Worm (Caenorhabditis elegans): ENCODE data around the gene mxl-3.
A peak's percentile ranks its signal among the peaks of the same experiment; 100 is the strongest.

The mxl-3 gene

ce11 chrX:13325039-13325438 lies 25.6 kb downstream of the mxl-3 start:
- TF ChIP-seq pha-4 (tag; optimal IDR thresholded peaks at IDR 0.05) (no peak), nhr-28 (tag; optimal IDR thresholded peaks at IDR 0.05) (no peak), lin-15B (tag; optimal IDR thresholded peaks at IDR 0.05) (no peak), zag-1 (tag; optimal IDR thresholded peaks at IDR 0.05) (no peak), nhr-11 (tag; optimal IDR thresholded peaks at IDR 0.05) (no peak), nhr-77 (tag; optimal IDR thresholded peaks at IDR 0.05) (no peak), nhr-76 (tag; optimal IDR thresholded peaks at IDR 0.05) (no peak), tbx-2 (tag; optimal IDR thresholded peaks at IDR 0.05) (no peak), egl-5 (tag; optimal IDR thresholded peaks at IDR 0.05) (no peak), ceh-28 (tag; optimal IDR thresholded peaks at IDR 0.05) (no peak), nhr-43 (tag; optimal IDR thresholded peaks at IDR 0.05; ENCODE audit: poor library complexity, severe bottlenecking) (peak; percentile 69), skn-1 (tag; optimal IDR thresholded peaks at IDR 0.05) (no peak), ceh-16 (tag; optimal IDR thresholded peaks at IDR 0.05) (no peak), nfya-1 (tag; optimal IDR thresholded peaks at IDR 0.05; ENCODE audit: insufficient read depth) (peak; percentile 20), ama-1 (optimal IDR thresholded peaks at IDR 0.05) (peak; percentile 9), daf-12 (tag; optimal IDR thresholded peaks at IDR 0.05) (no peak), ZK546.5 (tag; optimal IDR thresholded peaks at IDR 0.05) (no peak), mml-1 (tag; optimal IDR thresholded peaks at IDR 0.05) (no peak), nhr-25 (tag; optimal IDR thresholded peaks at IDR 0.05) (peak; percentile 77), unc-62 (GFP tag; optimal IDR thresholded peaks at IDR 0.05) (peak; percentile 8), aly-2 (tag; optimal IDR thresholded peaks at IDR 0.05) (no peak), elt-3 (tag; optimal IDR thresholded peaks at IDR 0.05) (peak in 1 of 3 experiments; percentile 63), nhr-23 (tag; optimal IDR thresholded peaks at IDR 0.05) (peak; percentile 57), nhr-12 (tag; optimal IDR thresholded peaks at IDR 0.05) (no peak), lin-39 (tag; optimal IDR thresholded peaks at IDR 0.05) (no peak), fos-1 (tag; optimal IDR thresholded peaks at IDR 0.05) (peak; percentile 19), lsy-12 (tag; optimal IDR thresholded peaks at IDR 0.05) (peak; percentile 52), snpc-4 (tag; optimal IDR thresholded peaks at IDR 0.05) (no peak), unc-39 (tag; optimal IDR thresholded peaks at IDR 0.05) (no peak), ceh-9 (tag; optimal IDR thresholded peaks at IDR 0.05) (no peak), jun-1 (tag; optimal IDR thresholded peaks at IDR 0.05) (peak; percentile 11)

DNA sequence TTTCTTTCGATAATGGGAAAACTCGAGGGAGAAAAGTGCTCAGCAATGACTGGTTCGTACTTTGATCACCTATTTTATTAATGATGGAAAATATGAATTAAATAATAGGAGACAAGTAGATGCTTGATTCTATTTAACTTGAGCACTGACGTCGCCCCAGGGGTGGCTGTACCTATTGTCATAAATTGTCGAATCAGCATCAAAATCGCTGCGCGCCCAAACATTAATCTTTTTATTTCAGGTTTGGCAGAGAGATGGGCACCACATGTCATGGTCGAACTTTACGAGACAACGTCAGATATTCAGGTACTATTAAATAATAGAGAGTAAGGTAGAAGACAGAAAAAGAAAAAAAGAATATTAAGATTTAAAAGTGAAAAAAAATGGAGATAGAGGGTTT lies 26.3 kb downstream of the mxl-3 start:
- no peak for TF ChIP-seq mdl-1 (tag; optimal IDR thresholded peaks at IDR 0.05)
- TF ChIP-seq nhr-25 (tag; optimal IDR thresholded peaks at IDR 0.05) = peak; percentile 19

DNA sequence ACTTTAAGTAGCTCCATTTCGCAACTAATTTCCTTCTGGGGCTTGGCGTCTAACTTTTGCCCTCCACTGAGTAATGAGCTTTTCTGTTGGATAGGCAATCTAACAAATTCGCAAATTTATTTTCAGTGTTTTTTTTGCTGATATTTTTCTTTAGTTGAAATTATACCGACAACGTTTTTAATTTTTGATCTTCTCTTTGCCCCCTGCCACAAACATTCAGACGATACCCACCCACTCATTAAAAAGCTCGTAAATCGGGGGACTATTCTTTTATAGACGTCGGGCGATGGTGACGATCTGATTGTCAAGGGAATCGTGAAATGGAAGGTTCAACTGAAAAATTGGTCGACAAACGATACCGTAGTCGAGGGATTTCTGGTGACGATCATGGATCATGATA lies 26.9 kb downstream of the mxl-3 start:
- TF ChIP-seq nhr-25 (tag; optimal IDR thresholded peaks at IDR 0.05) (no peak), nhr-67 (tag; optimal IDR thresholded peaks at IDR 0.05) (no peak), lsy-12 (tag; optimal IDR thresholded peaks at IDR 0.05) (no peak), nhr-11 (tag; optimal IDR thresholded peaks at IDR 0.05) (no peak)

DNA sequence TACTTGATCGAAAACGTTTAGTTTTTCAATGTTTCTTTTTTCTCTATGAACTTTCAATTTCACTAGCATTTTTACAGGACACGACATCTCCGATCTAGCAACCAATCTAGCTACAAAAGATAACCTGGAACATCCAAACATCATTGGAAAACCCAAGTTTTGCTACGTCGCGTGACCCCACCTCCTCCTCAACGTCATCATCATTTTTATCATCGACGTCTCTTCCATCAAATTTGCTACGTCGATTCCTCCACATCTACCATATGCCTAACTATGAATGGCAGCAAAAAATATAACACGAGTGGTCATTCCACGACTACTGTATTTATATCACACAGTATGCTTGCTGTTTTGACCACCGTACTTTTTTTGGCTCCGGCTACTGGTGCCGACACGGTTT lies 27.7 kb downstream of the mxl-3 start, which contains the start of gene F46G10.2:
TSS of gene F46G10.2 (plus strand) at position 78 of the 400 bp plus-strand sequence.
- TF ChIP-seq ceh-28 (tag; optimal IDR thresholded peaks at IDR 0.05) = no peak
- TF ChIP-seq nfya-1 (tag; optimal IDR thresholded peaks at IDR 0.05; ENCODE audit: insufficient read depth) = no peak
- TF ChIP-seq ama-1 (optimal IDR thresholded peaks at IDR 0.05) = peak; percentile 58
- peak; percentile 19 for TF ChIP-seq nhr-23 (tag; optimal IDR thresholded peaks at IDR 0.05)

- TF ChIP-seq jun-1 (tag; optimal IDR thresholded peaks at IDR 0.05) (peak; percentile 45), nhr-43 (tag; optimal IDR thresholded peaks at IDR 0.05; ENCODE audit: poor library complexity, severe bottlenecking) (peak; percentile 37), nhr-25 (tag; optimal IDR thresholded peaks at IDR 0.05) (peak; percentile 56), nhr-23 (tag; optimal IDR thresholded peaks at IDR 0.05) (peak; percentile 72), nhr-28 (tag; optimal IDR thresholded peaks at IDR 0.05) (no peak), egl-5 (tag; optimal IDR thresholded peaks at IDR 0.05) (peak; percentile 53), unc-62 (GFP tag; optimal IDR thresholded peaks at IDR 0.05) (peak; percentile 29), ama-1 (optimal IDR thresholded peaks at IDR 0.05) (peak; percentile 59), nhr-12 (tag; optimal IDR thresholded peaks at IDR 0.05) (no peak), nfya-1 (tag; optimal IDR thresholded peaks at IDR 0.05; ENCODE audit: insufficient read depth) (peak; percentile 41), ceh-28 (tag; optimal IDR thresholded peaks at IDR 0.05) (peak; percentile 15), elt-3 (tag; optimal IDR thresholded peaks at IDR 0.05) (peak in 1 of 3 experiments; percentile 35), pqm-1 (tag; optimal IDR thresholded peaks at IDR 0.05) (peak; percentile 26), sea-2 (GFP tag; optimal IDR thresholded peaks at IDR 0.05) (no peak), fkh-2 (tag; optimal IDR thresholded peaks at IDR 0.05) (no peak), zag-1 (tag; optimal IDR thresholded peaks at IDR 0.05) (no peak), skn-1 (tag; optimal IDR thresholded peaks at IDR 0.05) (no peak), ceh-9 (tag; optimal IDR thresholded peaks at IDR 0.05) (no peak), ztf-11 (tag; optimal IDR thresholded peaks at IDR 0.05) (no peak), nhr-11 (tag; optimal IDR thresholded peaks at IDR 0.05) (no peak), elt-2 (tag; optimal IDR thresholded peaks at IDR 0.05) (peak; percentile 34)
Observed at ce11 chrX:13320575-13320974, 30.0 kb downstream of the mxl-3 start.
